Fruit fly (Drosophila melanogaster): ENCODE data around the gene CG17325.

DNA sequence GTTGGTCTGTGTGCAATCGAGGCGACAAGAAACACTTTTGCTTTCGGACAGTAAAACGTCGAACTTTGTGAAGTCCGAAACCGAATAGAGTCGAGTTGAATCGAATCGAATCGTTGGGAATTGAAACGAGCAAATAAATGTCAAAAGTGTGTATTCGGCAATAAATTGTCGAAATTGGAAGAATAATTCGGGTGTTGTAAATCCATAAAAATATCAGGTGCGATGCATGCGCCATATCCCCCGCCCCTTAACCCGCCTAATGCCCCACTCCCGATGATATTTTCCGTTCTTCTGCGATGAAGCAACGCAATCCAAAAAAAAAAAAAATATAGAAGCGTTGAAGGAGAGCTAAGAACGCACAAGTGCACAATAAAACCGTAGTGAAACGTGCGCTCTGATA lies 23.5 kb upstream of the CG17325 start:
- TF ChIP-seq dsx (GFP tag; optimal IDR thresholded peaks at IDR 0.05; ENCODE audit: poor library complexity, severe bottlenecking) (no peak), pdm3 (GFP tag; optimal IDR thresholded peaks at IDR 0.05) (no peak), vri (GFP tag; optimal IDR thresholded peaks at IDR 0.05) (peak; percentile 58), CG11762 (GFP tag; optimal IDR thresholded peaks at IDR 0.05; ENCODE audit: insufficient read depth) (no peak), CG10669 (GFP tag; optimal IDR thresholded peaks at IDR 0.05) (no peak), CG8319 (GFP tag; optimal IDR thresholded peaks at IDR 0.05) (no peak), fd85E (GFP tag; optimal IDR thresholded peaks at IDR 0.05) (no peak), dac (GFP tag; optimal IDR thresholded peaks at IDR 0.05) (no peak), CG8632 (GFP tag; optimal IDR thresholded peaks at IDR 0.05) (no peak), CG11294 (GFP tag; IDR thresholded peaks at IDR 0.05) (no peak), CG6854 (GFP tag; optimal IDR thresholded peaks at IDR 0.05) (no peak)

Measured in whole organism, prepupa.